Worm (Caenorhabditis elegans) whole organism, late embryonic: ENCODE results near the gene gcy-3.

Experiments used
- C08G9.2 ChIP-seq: sonication (generic microtip); optimal IDR thresholded peaks from 2 replicates; lab custom pipeline; 2016; ENCODE audit warnings: mild to moderate bottlenecking, missing genetic modification characterization, moderate library complexity, missing compliant biosample characterization
- C38D4.7 ChIP-seq: fragments of 200-800 bp; sonication (Bioruptor generic); optimal IDR thresholded peaks from 2 replicates; lab custom pipeline; 2018; ENCODE audit warnings: mild to moderate bottlenecking, missing genetic modification characterization, moderate library complexity, missing compliant biosample characterization
- T23F11.4 ChIP-seq: fragments of 200-800 bp; sonication (Bioruptor generic); optimal IDR thresholded peaks from 2 replicates; lab custom pipeline; 2018; ENCODE audit warnings: mild to moderate bottlenecking, missing genetic modification characterization, missing compliant biosample characterization
- ceh-14 ChIP-seq: sonication (generic microtip); optimal IDR thresholded peaks from 2 replicates; lab custom pipeline; 2016; ENCODE audit warnings: missing genotype, missing genetic modification characterization, missing compliant biosample characterization
- ceh-2 ChIP-seq: sonication (generic microtip); optimal IDR thresholded peaks from 2 replicates; lab custom pipeline; 2016; ENCODE audit warnings: missing genotype, missing genetic modification characterization, missing compliant biosample characterization
- ceh-22 ChIP-seq: sonication (generic microtip); optimal IDR thresholded peaks from 2 replicates; lab custom pipeline; 2017; ENCODE audit warnings: missing biosample characterization, missing genetic modification characterization
- ceh-30 ChIP-seq: fragments of 150-350 bp; optimal IDR thresholded peaks from 2 replicates; lab custom pipeline; 2014; ENCODE audit warnings: missing biosample characterization, missing genetic modification characterization
- ceh-31 ChIP-seq: sonication (generic microtip); optimal IDR thresholded peaks from 2 replicates; lab custom pipeline; 2016; ENCODE audit warnings: missing genetic modification characterization, missing compliant biosample characterization
- ceh-48 ChIP-seq: sonication (generic microtip); optimal IDR thresholded peaks from 2 replicates; lab custom pipeline; 2016; ENCODE audit warnings: missing genetic modification characterization, inconsistent platforms, missing compliant biosample characterization
- ceh-9 ChIP-seq: sonication (generic microtip); optimal IDR thresholded peaks from 2 replicates; lab custom pipeline; 2016; ENCODE audit warnings: mild to moderate bottlenecking, missing genetic modification characterization, inconsistent platforms, missing compliant biosample characterization
- dve-1 ChIP-seq: sonication (generic microtip); optimal IDR thresholded peaks from 2 replicates; lab custom pipeline; 2017; ENCODE audit warnings: antibody characterized with exemption, mild to moderate bottlenecking, missing genetic modification characterization, missing compliant biosample characterization
- elt-2 ChIP-seq: sonication (generic microtip); optimal IDR thresholded peaks from 2 replicates; lab custom pipeline; 2016; ENCODE audit warnings: missing genetic modification reagents, missing genetic modification characterization, missing compliant biosample characterization
- elt-4 ChIP-seq: sonication (generic microtip); optimal IDR thresholded peaks from 2 replicates; lab custom pipeline; 2016; ENCODE audit warnings: missing genetic modification characterization, missing compliant biosample characterization
- fax-1 ChIP-seq: sonication (generic microtip); optimal IDR thresholded peaks from 2 replicates; lab custom pipeline; 2016; ENCODE audit warnings: missing genotype, missing genetic modification characterization, missing compliant biosample characterization
- hlh-13 ChIP-seq: fragments of 200-800 bp; sonication (Bioruptor generic); optimal IDR thresholded peaks from 2 replicates; lab custom pipeline; 2018; ENCODE audit warnings: mild to moderate bottlenecking, missing genetic modification characterization, missing compliant biosample characterization
- hlh-15 ChIP-seq: sonication (generic microtip); optimal IDR thresholded peaks from 2 replicates; lab custom pipeline; 2016; ENCODE audit warnings: missing genetic modification characterization, missing compliant biosample characterization
- hlh-30 ChIP-seq: sonication (generic microtip); optimal IDR thresholded peaks from 2 replicates; lab custom pipeline; 2017; ENCODE audit warnings: antibody characterized with exemption, missing genetic modification characterization, missing compliant biosample characterization; ENCODE audit not compliant: insufficient read depth
- hlh-6 ChIP-seq: sonication (generic microtip); optimal IDR thresholded peaks from 2 replicates; lab custom pipeline; 2016; ENCODE audit warnings: missing genotype, missing genetic modification characterization, missing compliant biosample characterization
- lim-6 ChIP-seq: sonication (generic microtip); optimal IDR thresholded peaks from 2 replicates; lab custom pipeline; 2016; ENCODE audit warnings: missing genetic modification characterization, missing compliant biosample characterization
- lin-11 ChIP-seq: fragments of 200-800 bp; sonication (Bioruptor generic); optimal IDR thresholded peaks from 2 replicates; lab custom pipeline; 2018; ENCODE audit warnings: mild to moderate bottlenecking, missing genetic modification characterization, missing compliant biosample characterization
- madf-2 ChIP-seq: sonication (generic microtip); optimal IDR thresholded peaks from 2 replicates; lab custom pipeline; 2017; ENCODE audit warnings: missing genetic modification characterization, missing compliant biosample characterization
- nfya-1 ChIP-seq: sonication (generic microtip); optimal IDR thresholded peaks from 2 replicates; lab custom pipeline; 2017; ENCODE audit warnings: missing genetic modification characterization, mild to moderate bottlenecking, missing compliant biosample characterization, antibody characterized with exemption, moderate library complexity
- nhr-232 ChIP-seq: sonication (generic microtip); optimal IDR thresholded peaks from 2 replicates; lab custom pipeline; 2016; ENCODE audit warnings: missing genetic modification characterization, missing compliant biosample characterization
- npax-4 ChIP-seq: sonication (generic microtip); optimal IDR thresholded peaks from 2 replicates; lab custom pipeline; 2016; ENCODE audit warnings: missing genetic modification characterization, missing compliant biosample characterization
- odd-2 ChIP-seq: sonication (generic microtip); optimal IDR thresholded peaks from 2 replicates; lab custom pipeline; 2017; ENCODE audit warnings: antibody characterized with exemption, mild to moderate bottlenecking, missing genetic modification characterization, missing compliant biosample characterization
- pax-1 ChIP-seq: fragments of 150-350 bp; optimal IDR thresholded peaks from 2 replicates; lab custom pipeline; 2014; ENCODE audit warnings: missing biosample characterization, missing genetic modification characterization
- pha-2 ChIP-seq: sonication (generic microtip); optimal IDR thresholded peaks from 2 replicates; lab custom pipeline; 2017; ENCODE audit warnings: mild to moderate bottlenecking, missing genetic modification characterization, missing compliant biosample characterization
- pqm-1 ChIP-seq: sonication (generic microtip); optimal IDR thresholded peaks from 2 replicates; lab custom pipeline; 2016; ENCODE audit warnings: missing genetic modification characterization, missing compliant biosample characterization
- pros-1 ChIP-seq: fragments of 150-350 bp; optimal IDR thresholded peaks from 2 replicates; lab custom pipeline; 2014; ENCODE audit warnings: missing biosample characterization, missing genetic modification reagents, missing genetic modification characterization
- rnt-1 ChIP-seq: sonication (generic microtip); optimal IDR thresholded peaks from 2 replicates; lab custom pipeline; 2016; ENCODE audit warnings: missing genetic modification characterization, missing compliant biosample characterization
- sox-4 ChIP-seq: sonication (generic microtip); optimal IDR thresholded peaks from 2 replicates; lab custom pipeline; 2017; ENCODE audit warnings: mild to moderate bottlenecking, missing genetic modification characterization, inconsistent platforms, missing compliant biosample characterization
- syd-9 ChIP-seq: sonication (generic microtip); optimal IDR thresholded peaks from 2 replicates; lab custom pipeline; 2016; ENCODE audit warnings: mild to moderate bottlenecking, missing genetic modification characterization, moderate library complexity, missing compliant biosample characterization
- tbx-7 ChIP-seq: sonication (generic microtip); optimal IDR thresholded peaks from 2 replicates; lab custom pipeline; 2016; ENCODE audit warnings: missing genotype, missing genetic modification characterization, missing compliant biosample characterization
- unc-3 ChIP-seq, 2 experiments: fragments of 200-800 bp in 1 of 2; sonication (Bioruptor generic) in 1 of 2; sonication (generic microtip) in 1 of 2; conservative IDR thresholded peaks in 1 of 2; optimal IDR thresholded peaks in 1 of 2; 2 replicates each; pipeline versions ENCODE4 v1.3.6 to Lab custom; 2016 to 2022; ENCODE audit warnings: missing compliant biosample characterization in 2 of 2, missing genetic modification characterization in 2 of 2, missing genetic modification reagents in 1 of 2
- unc-86 ChIP-seq: sonication (generic microtip); optimal IDR thresholded peaks from 2 replicates; lab custom pipeline; 2016; ENCODE audit warnings: missing genetic modification characterization, missing compliant biosample characterization

The gcy-3 gene

ce11 chrII:9477567-9477966, 29.5 kb downstream of the gcy-3 start, which contains the start of gene chil-27:
Gene chil-27 (plus strand): TSS chrII:9477867.
- TF ChIP-seq ceh-48 (tag; lab: Kevin White, UChicago) (no peak), ceh-14 (tag; lab: Kevin White, UChicago) (no peak), C08G9.2 (no peak), fax-1 (tag; lab: Kevin White, UChicago) (no peak), hlh-15 (tag; lab: Kevin White, UChicago) (no peak), hlh-6 (tag; lab: Kevin White, UChicago) (no peak), sox-4 (no peak)

ce11 chrII:9474367-9475105, 32.5 kb downstream of the gcy-3 start, which contains the start of the genes chil-25 and chil-26:
Gene chil-25 (minus strand): TSS chrII:9474467.
Gene chil-26 (plus strand): TSS chrII:9475055.
- TF ChIP-seq dve-1 (tag; lab: Kevin White, UChicago) = no peak
- no peak for TF ChIP-seq odd-2
- no peak for TF ChIP-seq ceh-30
- TF ChIP-seq pax-1 (tag; lab: Kevin White, UChicago) = no peak
- no peak for TF ChIP-seq ceh-9 (tag; lab: Kevin White, UChicago)
- TF ChIP-seq elt-4 (tag; lab: Kevin White, UChicago) = no peak
- no peak for TF ChIP-seq nhr-232 (tag; lab: Kevin White, UChicago)
- no peak for TF ChIP-seq rnt-1 (tag; lab: Kevin White, UChicago)
- no peak for TF ChIP-seq unc-86 (tag; lab: Kevin White, UChicago)
- no peak for TF ChIP-seq hlh-15 (tag; lab: Kevin White, UChicago)
- no peak for TF ChIP-seq tbx-7
- TF ChIP-seq hlh-13 (GFP tag; lab: Kevin White, UChicago) = no peak
- no peak for TF ChIP-seq pha-2 (tag; lab: Kevin White, UChicago)

ce11 chrII:9470027-9470426, 37.1 kb downstream of the gcy-3 start, which contains the start of gene T19H5.6:
Gene T19H5.6 (minus strand): TSS chrII:9470221.
- TF ChIP-seq lin-11 (no peak), elt-2 (peak; percentile 4), unc-3 (GFP tag; conservative IDR thresholded peaks at IDR 0.05; lab: Robert Waterston, UW) (no peak), unc-3 (tag; optimal IDR thresholded peaks at IDR 0.05; lab: Kevin White, UChicago) (no peak)
- TF ChIP-seq, all 69 proteins: peak for 1

ce11 chrII:9468414-9468813, 38.7 kb downstream of the gcy-3 start, which contains the start of gene chil-23:
Gene chil-23 (minus strand): TSS chrII:9468611.
- no peak for TF ChIP-seq T23F11.4 (GFP tag; lab: Kevin White, UChicago)
- peak; percentile 82 for TF ChIP-seq elt-2
- no peak for TF ChIP-seq C38D4.7
- TF ChIP-seq npax-4 (tag; lab: Kevin White, UChicago) = no peak
- TF ChIP-seq hlh-30 (tag; lab: Kevin White, UChicago) = no peak
- no peak for TF ChIP-seq nfya-1
- TF ChIP-seq lin-11 = no peak
- TF ChIP-seq pqm-1 (tag; lab: Kevin White, UChicago) = no peak

- TF ChIP-seq ceh-22 (tag; lab: Kevin White, UChicago) (no peak), pros-1 (tag; lab: Kevin White, UChicago) (no peak), madf-2 (tag; lab: Kevin White, UChicago) (no peak), syd-9 (tag; lab: Kevin White, UChicago) (no peak), ceh-14 (tag; lab: Kevin White, UChicago) (no peak), ceh-2 (tag; lab: Kevin White, UChicago) (no peak), C38D4.7 (no peak), hlh-30 (tag; lab: Kevin White, UChicago) (no peak), ceh-31 (tag; lab: Kevin White, UChicago) (no peak), lim-6 (tag; lab: Kevin White, UChicago) (no peak)
- TF ChIP-seq, all 69 proteins: peak for 0
Measured at ce11 chrII:9466095-9466494, 41.0 kb downstream of the gcy-3 start, which contains the start of gene chil-22. Gene chil-22 (minus strand): TSS chrII:9466195.
